Worm (Caenorhabditis elegans): ENCODE results near the gene F26F2.1.

- TF ChIP-seq ama-1 (optimal IDR thresholded peaks at IDR 0.05) (no peak), nhr-84 (tag; optimal IDR thresholded peaks at IDR 0.05) (no peak), elt-3 (tag; optimal IDR thresholded peaks at IDR 0.05) (no peak), nhr-237 (tag; optimal IDR thresholded peaks at IDR 0.05) (no peak), nhr-77 (tag; optimal IDR thresholded peaks at IDR 0.05) (no peak), unc-98 (GFP tag; IDR thresholded peaks at IDR 0.05) (no peak), blmp-1 (tag; optimal IDR thresholded peaks at IDR 0.05) (no peak), lin-39 (tag; optimal IDR thresholded peaks at IDR 0.05) (no peak), lin-13 (GFP tag; optimal IDR thresholded peaks at IDR 0.05) (no peak)
Observed at ce11 chrV:20600704-20601103, 39.0 kb upstream of the F26F2.1 start.

Measured in whole organism, L1 larva.